Worm (Caenorhabditis elegans) whole organism, late embryonic: ENCODE results near the gene skr-12.
A peak's percentile ranks its signal among the peaks of the same experiment; 100 is the strongest.
"Not testable (repeated sequence)": the region's sequence is repeated elsewhere in the genome, so short reads cannot be mapped to it uniquely, and the experiment has no call there.

Experiments used
- C08G9.2 ChIP-seq: sonication (generic microtip); optimal IDR thresholded peaks from 2 replicates; lab custom pipeline; 2016; ENCODE audit warnings: mild to moderate bottlenecking, missing genetic modification characterization, moderate library complexity, missing compliant biosample characterization
- C38D4.7 ChIP-seq: fragments of 200-800 bp; sonication (Bioruptor generic); optimal IDR thresholded peaks from 2 replicates; lab custom pipeline; 2018; ENCODE audit warnings: mild to moderate bottlenecking, missing genetic modification characterization, moderate library complexity, missing compliant biosample characterization
- F13H6.1 ChIP-seq: sonication (generic microtip); optimal IDR thresholded peaks from 2 replicates; lab custom pipeline; 2016; ENCODE audit warnings: missing genetic modification characterization, missing compliant biosample characterization
- K09A11.1 ChIP-seq: sonication (generic microtip); optimal IDR thresholded peaks from 2 replicates; lab custom pipeline; 2017; ENCODE audit warnings: antibody characterized with exemption, mild to moderate bottlenecking, missing genetic modification characterization, missing compliant biosample characterization; ENCODE audit not compliant: insufficient read depth
- T23F11.4 ChIP-seq: fragments of 200-800 bp; sonication (Bioruptor generic); optimal IDR thresholded peaks from 2 replicates; lab custom pipeline; 2018; ENCODE audit warnings: mild to moderate bottlenecking, missing genetic modification characterization, missing compliant biosample characterization
- ahr-1 ChIP-seq: sonication (generic microtip); optimal IDR thresholded peaks from 2 replicates; lab custom pipeline; 2016; ENCODE audit warnings: missing genetic modification characterization, missing compliant biosample characterization
- ama-1 ChIP-seq: fragments of 150-350 bp; optimal IDR thresholded peaks from 2 replicates; lab custom pipeline; 2014
- ceh-14 ChIP-seq: sonication (generic microtip); optimal IDR thresholded peaks from 2 replicates; lab custom pipeline; 2016; ENCODE audit warnings: missing genotype, missing genetic modification characterization, missing compliant biosample characterization
- ceh-18 ChIP-seq: sonication (generic microtip); optimal IDR thresholded peaks from 2 replicates; lab custom pipeline; 2016; ENCODE audit warnings: missing genetic modification characterization, missing compliant biosample characterization
- ceh-22 ChIP-seq: sonication (generic microtip); optimal IDR thresholded peaks from 2 replicates; lab custom pipeline; 2017; ENCODE audit warnings: missing biosample characterization, missing genetic modification characterization
- ceh-31 ChIP-seq: sonication (generic microtip); optimal IDR thresholded peaks from 2 replicates; lab custom pipeline; 2016; ENCODE audit warnings: missing genetic modification characterization, missing compliant biosample characterization
- ceh-45 ChIP-seq: fragments of 200-800 bp; sonication (Bioruptor generic); IDR thresholded peaks from 2 replicates; pipeline ENCODE4 v1.3.6; 2022; ENCODE audit warnings: missing genetic modification reagents, missing genetic modification characterization, missing compliant biosample characterization
- ceh-48 ChIP-seq: sonication (generic microtip); optimal IDR thresholded peaks from 2 replicates; lab custom pipeline; 2016; ENCODE audit warnings: missing genetic modification characterization, inconsistent platforms, missing compliant biosample characterization
- ceh-6 ChIP-seq: fragments of 200-800 bp; sonication (Bioruptor generic); optimal IDR thresholded peaks from 2 replicates; lab custom pipeline; 2018; ENCODE audit warnings: mild to moderate bottlenecking, missing genetic modification characterization, missing compliant biosample characterization
- che-1 ChIP-seq: sonication (generic microtip); optimal IDR thresholded peaks from 2 replicates; lab custom pipeline; 2016; ENCODE audit warnings: mild to moderate bottlenecking, missing genetic modification characterization, missing compliant biosample characterization
- elt-2 ChIP-seq: sonication (generic microtip); optimal IDR thresholded peaks from 2 replicates; lab custom pipeline; 2016; ENCODE audit warnings: missing genetic modification reagents, missing genetic modification characterization, missing compliant biosample characterization
- eyg-1 ChIP-seq: sonication (generic microtip); optimal IDR thresholded peaks from 2 replicates; lab custom pipeline; 2016; ENCODE audit warnings: missing genotype, missing genetic modification characterization, missing compliant biosample characterization
- fax-1 ChIP-seq: sonication (generic microtip); optimal IDR thresholded peaks from 2 replicates; lab custom pipeline; 2016; ENCODE audit warnings: missing genotype, missing genetic modification characterization, missing compliant biosample characterization
- fkh-10 ChIP-seq: fragments of 150-350 bp; optimal IDR thresholded peaks from 2 replicates; lab custom pipeline; 2014; ENCODE audit warnings: missing biosample characterization, missing genetic modification reagents, missing genetic modification characterization
- gmeb-2 ChIP-seq: sonication (generic microtip); optimal IDR thresholded peaks from 2 replicates; lab custom pipeline; 2016; ENCODE audit warnings: missing genetic modification characterization, inconsistent platforms, missing compliant biosample characterization
- hlh-30 ChIP-seq: sonication (generic microtip); optimal IDR thresholded peaks from 2 replicates; lab custom pipeline; 2017; ENCODE audit warnings: antibody characterized with exemption, missing genetic modification characterization, missing compliant biosample characterization; ENCODE audit not compliant: insufficient read depth
- hlh-8 ChIP-seq: sonication (generic microtip); optimal IDR thresholded peaks from 2 replicates; lab custom pipeline; 2016; ENCODE audit warnings: missing genotype, missing genetic modification characterization, missing compliant biosample characterization
- lim-6 ChIP-seq: sonication (generic microtip); optimal IDR thresholded peaks from 2 replicates; lab custom pipeline; 2016; ENCODE audit warnings: missing genetic modification characterization, missing compliant biosample characterization
- lin-11 ChIP-seq: fragments of 200-800 bp; sonication (Bioruptor generic); optimal IDR thresholded peaks from 2 replicates; lab custom pipeline; 2018; ENCODE audit warnings: mild to moderate bottlenecking, missing genetic modification characterization, missing compliant biosample characterization
- mec-3 ChIP-seq: sonication (generic microtip); optimal IDR thresholded peaks from 2 replicates; lab custom pipeline; 2016; ENCODE audit warnings: borderline replicate concordance, missing genetic modification characterization, missing compliant biosample characterization
- nfya-1 ChIP-seq: sonication (generic microtip); optimal IDR thresholded peaks from 2 replicates; lab custom pipeline; 2017; ENCODE audit warnings: missing genetic modification characterization, mild to moderate bottlenecking, missing compliant biosample characterization, antibody characterized with exemption, moderate library complexity
- nhr-11 ChIP-seq: fragments of 150-350 bp; optimal IDR thresholded peaks from 2 replicates; lab custom pipeline; 2014; ENCODE audit warnings: missing biosample characterization, missing genetic modification characterization
- odd-2 ChIP-seq: sonication (generic microtip); optimal IDR thresholded peaks from 2 replicates; lab custom pipeline; 2017; ENCODE audit warnings: antibody characterized with exemption, mild to moderate bottlenecking, missing genetic modification characterization, missing compliant biosample characterization
- pat-9 ChIP-seq: fragments of 200-800 bp; sonication (Bioruptor generic); optimal IDR thresholded peaks from 2 replicates; lab custom pipeline; 2018; ENCODE audit warnings: mild to moderate bottlenecking, missing genetic modification characterization, moderate library complexity, missing compliant biosample characterization
- ref-2 ChIP-seq: sonication (generic microtip); optimal IDR thresholded peaks from 2 replicates; lab custom pipeline; 2016; ENCODE audit warnings: missing genetic modification characterization, missing compliant biosample characterization
- sox-2 ChIP-seq: fragments of 200-800 bp; sonication (Bioruptor generic); IDR thresholded peaks from 2 replicates; pipeline ENCODE4 v1.3.6; 2022; ENCODE audit warnings: missing genetic modification reagents, missing genetic modification characterization, missing compliant biosample characterization
- sox-4 ChIP-seq: sonication (generic microtip); optimal IDR thresholded peaks from 2 replicates; lab custom pipeline; 2017; ENCODE audit warnings: mild to moderate bottlenecking, missing genetic modification characterization, inconsistent platforms, missing compliant biosample characterization
- syd-9 ChIP-seq: sonication (generic microtip); optimal IDR thresholded peaks from 2 replicates; lab custom pipeline; 2016; ENCODE audit warnings: mild to moderate bottlenecking, missing genetic modification characterization, moderate library complexity, missing compliant biosample characterization
- tbx-2 ChIP-seq: sonication (generic microtip); optimal IDR thresholded peaks from 2 replicates; lab custom pipeline; 2016; ENCODE audit warnings: missing genetic modification characterization, missing compliant biosample characterization
- unc-86 ChIP-seq: sonication (generic microtip); optimal IDR thresholded peaks from 2 replicates; lab custom pipeline; 2016; ENCODE audit warnings: missing genetic modification characterization, missing compliant biosample characterization
- zip-5 ChIP-seq: sonication (generic microtip); optimal IDR thresholded peaks from 2 replicates; lab custom pipeline; 2016; ENCODE audit warnings: missing genetic modification characterization, missing compliant biosample characterization
- ztf-16 ChIP-seq: sonication (generic microtip); optimal IDR thresholded peaks from 2 replicates; lab custom pipeline; 2017; ENCODE audit warnings: missing genetic modification characterization, missing compliant biosample characterization

The skr-12 gene

DNA sequence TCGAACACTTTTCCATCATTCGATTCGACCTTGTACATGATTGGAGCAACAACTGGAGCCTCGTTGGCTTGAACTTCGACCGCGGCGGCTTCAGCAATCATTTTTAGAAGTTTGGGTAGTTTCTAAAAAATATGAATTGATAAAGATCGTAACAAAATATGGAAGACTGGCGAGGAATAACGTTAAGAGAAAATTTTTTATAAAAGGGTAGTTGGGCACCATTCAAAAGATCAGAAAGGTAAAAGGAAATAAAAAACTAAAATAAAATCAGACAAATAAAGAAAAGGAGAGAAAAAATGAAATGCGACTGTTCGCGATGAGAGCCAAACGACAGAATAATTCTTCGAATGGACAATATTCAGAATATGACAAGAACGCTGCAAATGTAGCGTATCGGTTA is 1.3 kb upstream of the skr-12 start, which contains the start of gene skr-8:
TSS of gene skr-8 (minus strand) at position 101 of the 400 bp plus-strand sequence.
- TF ChIP-seq nfya-1 (tag; lab: Kevin White, UChicago); hlh-8; sox-4 (tag; lab: Kevin White, UChicago): not testable (repeated sequence)

DNA sequence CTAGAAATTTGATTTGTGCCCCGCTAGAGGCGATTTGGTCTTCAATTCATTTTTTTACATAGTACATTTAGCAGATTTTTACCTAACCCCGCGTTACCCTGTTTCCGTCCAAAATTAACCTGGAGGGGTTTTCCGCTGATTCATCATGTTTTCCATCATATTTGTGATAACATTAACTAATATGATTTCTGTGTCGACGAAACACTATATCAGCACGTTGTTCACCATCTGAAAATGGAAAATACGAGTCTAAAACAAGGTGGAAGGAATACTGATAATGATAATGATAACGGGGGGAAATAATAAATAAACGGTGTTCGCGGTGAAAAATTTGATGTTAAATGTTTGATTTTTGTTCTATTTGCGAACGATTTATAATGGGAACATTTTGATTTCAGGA is 4.7 kb downstream of the skr-12 start:
- no peak for TF ChIP-seq tbx-2
- no peak for TF ChIP-seq hlh-30 (tag; lab: Kevin White, UChicago)
- TF ChIP-seq elt-2 = peak; percentile 83
- TF ChIP-seq, all 69 proteins: peak for 1

DNA sequence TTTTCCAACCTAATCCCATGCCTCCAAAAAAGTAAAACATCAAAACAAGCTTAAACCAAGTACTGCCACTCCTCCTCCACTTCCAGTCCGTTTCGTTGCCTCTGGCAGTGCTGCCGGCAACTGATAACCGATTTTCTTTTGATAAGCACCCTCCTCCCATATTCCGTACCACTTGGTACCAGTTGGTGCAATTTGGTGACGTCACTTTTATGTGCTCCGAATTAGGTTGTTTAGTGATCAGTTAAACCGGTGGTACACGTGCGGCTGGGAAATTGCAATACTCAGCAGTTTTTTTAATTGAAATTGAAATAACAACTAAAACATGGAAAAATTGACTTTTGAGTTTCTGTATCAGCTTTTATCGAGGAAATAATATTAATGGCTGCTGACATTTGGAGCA is 7.0 kb downstream of the skr-12 start:
- TF ChIP-seq ceh-31 (tag; lab: Kevin White, UChicago) (no peak), elt-2 (peak; percentile 93)
- TF ChIP-seq, all 69 proteins: peak for 1

DNA sequence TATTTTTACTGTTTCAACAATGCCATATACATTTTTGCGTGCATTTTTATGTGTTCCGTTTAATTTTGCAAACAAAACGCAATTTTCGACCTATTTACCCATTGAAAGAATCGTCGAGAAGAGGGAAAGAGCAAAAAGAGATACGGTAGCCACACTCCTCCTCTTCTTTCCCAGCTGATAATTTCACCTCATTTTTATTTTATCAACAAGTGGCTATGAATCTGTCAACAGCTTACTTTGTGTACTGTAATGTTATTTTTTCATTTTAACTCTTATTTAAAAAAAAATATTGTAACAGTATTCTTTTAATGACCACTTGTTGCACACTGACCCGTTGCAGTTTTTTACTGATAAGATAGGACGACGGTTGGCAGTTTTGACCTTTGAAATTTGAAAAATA is 7.9 kb downstream of the skr-12 start:
- TF ChIP-seq sox-4 (tag; lab: Kevin White, UChicago) (no peak), elt-2 (peak; percentile 20)

DNA sequence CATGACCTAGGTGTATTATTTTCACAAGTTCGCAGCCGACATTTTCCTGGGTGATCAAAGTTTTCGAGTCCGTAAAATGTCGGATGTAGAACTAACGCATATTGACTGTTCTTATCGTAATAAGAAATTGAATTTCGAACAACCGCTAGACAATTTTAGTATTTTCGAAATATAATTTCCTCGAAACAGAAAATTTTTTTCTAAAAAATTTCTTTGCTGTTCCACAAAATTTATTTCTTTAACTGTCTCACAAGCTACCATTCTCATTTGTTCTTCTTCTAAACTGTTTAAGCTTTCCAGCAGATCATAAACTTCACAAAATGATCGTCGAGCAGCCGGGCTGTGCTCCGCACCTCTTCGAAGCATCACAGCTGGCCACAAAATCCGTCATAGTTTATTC is 9.1 kb downstream of the skr-12 start, which contains the start of gene C52D10.3:
TSS of gene C52D10.3 (plus strand) at position 301 of the 400 bp plus-strand sequence.
- TF ChIP-seq sox-2 (GFP tag; lab: Robert Waterston, UW) = no peak
- TF ChIP-seq ceh-48 (tag; lab: Kevin White, UChicago) = no peak
- TF ChIP-seq hlh-8 = no peak
- no peak for TF ChIP-seq sox-4 (tag; lab: Kevin White, UChicago)
- no peak for TF ChIP-seq odd-2
- TF ChIP-seq K09A11.1 (tag; lab: Kevin White, UChicago) = no peak
- TF ChIP-seq C08G9.2 (tag; lab: Kevin White, UChicago) = no peak
- TF ChIP-seq lin-11 = no peak
- TF ChIP-seq C38D4.7 = no peak
- TF ChIP-seq tbx-2 = no peak
- no peak for TF ChIP-seq nhr-11 (tag; lab: Kevin White, UChicago)
- no peak for TF ChIP-seq eyg-1 (tag; lab: Kevin White, UChicago)
- TF ChIP-seq ama-1 (lab: Kevin White, UChicago) = no peak
- TF ChIP-seq ztf-16 (tag; lab: Kevin White, UChicago) = no peak
- no peak for TF ChIP-seq gmeb-2 (tag; lab: Kevin White, UChicago)
- no peak for TF ChIP-seq che-1 (tag; lab: Kevin White, UChicago)
- no peak for TF ChIP-seq ceh-14 (tag; lab: Kevin White, UChicago)
- no peak for TF ChIP-seq mec-3 (tag; lab: Kevin White, UChicago)
- TF ChIP-seq lim-6 (tag; lab: Kevin White, UChicago) = no peak
- TF ChIP-seq ceh-6 (GFP tag; lab: Kevin White, UChicago) = no peak
- TF ChIP-seq, all 69 proteins: peak for 0

DNA sequence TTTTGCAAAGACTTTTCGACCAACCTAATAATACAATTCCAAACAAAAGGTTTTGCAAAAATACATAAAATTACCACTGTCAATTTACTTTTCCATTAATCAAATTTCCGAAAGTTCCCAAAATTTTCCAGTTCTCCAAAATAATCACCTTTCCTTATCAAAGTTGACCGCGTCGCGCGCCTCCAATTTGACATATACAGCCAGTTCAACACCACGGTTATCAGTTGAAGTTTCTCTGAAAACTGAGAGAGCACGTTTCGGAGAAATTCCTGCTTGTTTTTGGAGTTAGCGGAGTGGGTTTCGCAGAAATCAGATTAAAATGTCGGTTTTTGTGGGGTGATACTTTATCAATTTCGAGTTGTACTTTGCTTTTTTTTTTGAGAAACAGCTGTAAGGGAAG is 12.0 kb downstream of the skr-12 start:
- no peak for TF ChIP-seq unc-86 (tag; lab: Kevin White, UChicago)
- no peak for TF ChIP-seq fkh-10 (GFP tag; lab: Kevin White, UChicago)
- TF ChIP-seq mec-3 (tag; lab: Kevin White, UChicago) = no peak
- TF ChIP-seq ceh-22 = no peak
- TF ChIP-seq ceh-14 (tag; lab: Kevin White, UChicago) = no peak
- no peak for TF ChIP-seq sox-4 (tag; lab: Kevin White, UChicago)
- no peak for TF ChIP-seq ahr-1
- no peak for TF ChIP-seq ceh-18
- no peak for TF ChIP-seq F13H6.1 (tag; lab: Kevin White, UChicago)
- TF ChIP-seq ref-2 (tag; lab: Kevin White, UChicago) = no peak
- no peak for TF ChIP-seq C38D4.7
- no peak for TF ChIP-seq fax-1 (tag; lab: Kevin White, UChicago)
- no peak for TF ChIP-seq pat-9 (tag; lab: Kevin White, UChicago)
- TF ChIP-seq K09A11.1 (tag; lab: Kevin White, UChicago) = no peak
- no peak for TF ChIP-seq zip-5
- no peak for TF ChIP-seq T23F11.4 (GFP tag; lab: Kevin White, UChicago)
- TF ChIP-seq syd-9 (tag; lab: Kevin White, UChicago) = no peak
- TF ChIP-seq ceh-45 (GFP tag; lab: Robert Waterston, UW) = no peak
